Worm (Caenorhabditis elegans) whole organism, L1 larva: ENCODE results near the gene haly-1.

Source experiments
- ama-1 ChIP-seq: fragments of 150-350 bp; optimal IDR thresholded peaks from 2 replicates; lab custom pipeline; 2014
- ceh-63 ChIP-seq: fragments of 200-800 bp; sonication (Bioruptor generic); optimal IDR thresholded peaks from 2 replicates; lab custom pipeline; 2018; ENCODE audit warnings: mild to moderate bottlenecking, missing genetic modification characterization, missing compliant biosample characterization
- efl-3 ChIP-seq: fragments of 200-800 bp; sonication (Bioruptor generic); optimal IDR thresholded peaks from 2 replicates; lab custom pipeline; 2018; ENCODE audit warnings: mild to moderate bottlenecking, missing genetic modification characterization, missing compliant biosample characterization
- ets-5 ChIP-seq: fragments of 200-800 bp; sonication (Bioruptor generic); IDR thresholded peaks from 2 replicates; pipeline ENCODE4 v1.3.6; 2022; ENCODE audit warnings: missing genetic modification characterization, missing compliant biosample characterization
- fkh-4 ChIP-seq: sonication (generic microtip); optimal IDR thresholded peaks from 2 replicates; lab custom pipeline; 2016; ENCODE audit warnings: missing compliant biosample characterization, missing genetic modification characterization, borderline replicate concordance
- grh-1 ChIP-seq: fragments of 200-800 bp; sonication (Bioruptor generic); IDR thresholded peaks from 2 replicates; pipeline ENCODE4 v1.3.6; 2022; ENCODE audit warnings: missing genetic modification reagents, missing genetic modification characterization, missing compliant biosample characterization
- jun-1 ChIP-seq: fragments of 150-350 bp; optimal IDR thresholded peaks from 2 replicates; lab custom pipeline; 2014; ENCODE audit warnings: missing biosample characterization, missing genetic modification reagents, missing genetic modification characterization
- lin-15B ChIP-seq: fragments of 150-350 bp; sonication (generic microtip); optimal IDR thresholded peaks from 3 replicates; lab custom pipeline; 2014; ENCODE audit warnings: missing biosample characterization, missing genetic modification characterization
- nhr-237 ChIP-seq: fragments of 150-350 bp; optimal IDR thresholded peaks from 2 replicates; lab custom pipeline; 2014; ENCODE audit warnings: missing biosample characterization, missing genetic modification characterization
- nhr-77 ChIP-seq: fragments of 150-350 bp; optimal IDR thresholded peaks from 2 replicates; lab custom pipeline; 2014; ENCODE audit warnings: missing biosample characterization, missing genetic modification characterization
- snpc-4 ChIP-seq: fragments of 150-350 bp; optimal IDR thresholded peaks from 2 replicates; lab custom pipeline; 2014; ENCODE audit warnings: missing biosample characterization, missing genetic modification characterization
- swsn-7 ChIP-seq: sonication (generic microtip); optimal IDR thresholded peaks from 2 replicates; lab custom pipeline; 2016; ENCODE audit warnings: missing genetic modification characterization, missing compliant biosample characterization
- unc-62 ChIP-seq: fragments of 150-350 bp; optimal IDR thresholded peaks from 2 replicates; lab custom pipeline; 2014; ENCODE audit warnings: missing biosample characterization, missing genetic modification reagents, missing genetic modification characterization
- zag-1 ChIP-seq: fragments of 150-350 bp; optimal IDR thresholded peaks from 2 replicates; lab custom pipeline; 2014; ENCODE audit warnings: missing biosample characterization, missing genetic modification characterization

- TF ChIP-seq snpc-4 (tag; lab: Kevin White, UChicago) (no peak), jun-1 (tag; lab: Kevin White, UChicago) (no peak), swsn-7 (tag; lab: Kevin White, UChicago) (no peak), efl-3 (GFP tag; lab: Kevin White, UChicago) (no peak), nhr-237 (tag; lab: Kevin White, UChicago) (no peak), zag-1 (tag; lab: Kevin White, UChicago) (no peak), ceh-63 (GFP tag; lab: Kevin White, UChicago) (no peak), ets-5 (GFP tag; lab: Robert Waterston, UW) (no peak), fkh-4 (tag; lab: Kevin White, UChicago) (no peak), lin-15B (tag; lab: Kevin White, UChicago) (no peak), nhr-77 (tag; lab: Kevin White, UChicago) (no peak), ama-1 (lab: Kevin White, UChicago) (no peak), unc-62 (GFP tag; lab: Kevin White, UChicago) (no peak), grh-1 (GFP tag; lab: Robert Waterston, UW) (no peak)
These were observed 44.9 kb upstream of the haly-1 start, which contains the start of gene pho-7 for ce11 chrX:10941255-10941654.
